Worm (Caenorhabditis elegans) whole organism, late embryonic: ENCODE data around the gene leo-1.

Source experiments
- C08G9.2 ChIP-seq: sonication (generic microtip); optimal IDR thresholded peaks from 2 replicates; lab custom pipeline; 2016; ENCODE audit warnings: mild to moderate bottlenecking, missing genetic modification characterization, moderate library complexity, missing compliant biosample characterization
- C38D4.7 ChIP-seq: fragments of 200-800 bp; sonication (Bioruptor generic); optimal IDR thresholded peaks from 2 replicates; lab custom pipeline; 2018; ENCODE audit warnings: mild to moderate bottlenecking, missing genetic modification characterization, moderate library complexity, missing compliant biosample characterization
- F13H6.1 ChIP-seq: sonication (generic microtip); optimal IDR thresholded peaks from 2 replicates; lab custom pipeline; 2016; ENCODE audit warnings: missing genetic modification characterization, missing compliant biosample characterization
- K02D7.2 ChIP-seq: sonication (generic microtip); optimal IDR thresholded peaks from 2 replicates; lab custom pipeline; 2017; ENCODE audit warnings: mild to moderate bottlenecking, missing genetic modification characterization, missing compliant biosample characterization
- K09A11.1 ChIP-seq: sonication (generic microtip); optimal IDR thresholded peaks from 2 replicates; lab custom pipeline; 2017; ENCODE audit warnings: antibody characterized with exemption, mild to moderate bottlenecking, missing genetic modification characterization, missing compliant biosample characterization; ENCODE audit not compliant: insufficient read depth
- T23F11.4 ChIP-seq: fragments of 200-800 bp; sonication (Bioruptor generic); optimal IDR thresholded peaks from 2 replicates; lab custom pipeline; 2018; ENCODE audit warnings: mild to moderate bottlenecking, missing genetic modification characterization, missing compliant biosample characterization
- Y22D7AL.16 ChIP-seq: sonication (generic microtip); optimal IDR thresholded peaks from 2 replicates; lab custom pipeline; 2016; ENCODE audit warnings: missing genetic modification characterization, missing compliant biosample characterization
- ama-1 ChIP-seq: fragments of 150-350 bp; optimal IDR thresholded peaks from 2 replicates; lab custom pipeline; 2014
- ceh-2 ChIP-seq: sonication (generic microtip); optimal IDR thresholded peaks from 2 replicates; lab custom pipeline; 2016; ENCODE audit warnings: missing genotype, missing genetic modification characterization, missing compliant biosample characterization
- ceh-31 ChIP-seq: sonication (generic microtip); optimal IDR thresholded peaks from 2 replicates; lab custom pipeline; 2016; ENCODE audit warnings: missing genetic modification characterization, missing compliant biosample characterization
- ceh-34 ChIP-seq: sonication (generic microtip); optimal IDR thresholded peaks from 2 replicates; lab custom pipeline; 2016; ENCODE audit warnings: mild to moderate bottlenecking, missing genetic modification characterization, missing compliant biosample characterization
- ceh-9 ChIP-seq: sonication (generic microtip); optimal IDR thresholded peaks from 2 replicates; lab custom pipeline; 2016; ENCODE audit warnings: mild to moderate bottlenecking, missing genetic modification characterization, inconsistent platforms, missing compliant biosample characterization
- dmd-4 ChIP-seq: sonication (generic microtip); optimal IDR thresholded peaks from 2 replicates; lab custom pipeline; 2016; ENCODE audit warnings: borderline replicate concordance, missing genetic modification characterization, missing compliant biosample characterization
- elt-2 ChIP-seq: sonication (generic microtip); optimal IDR thresholded peaks from 2 replicates; lab custom pipeline; 2016; ENCODE audit warnings: missing genetic modification reagents, missing genetic modification characterization, missing compliant biosample characterization
- elt-4 ChIP-seq: sonication (generic microtip); optimal IDR thresholded peaks from 2 replicates; lab custom pipeline; 2016; ENCODE audit warnings: missing genetic modification characterization, missing compliant biosample characterization
- ets-4 ChIP-seq: sonication (generic microtip); optimal IDR thresholded peaks from 2 replicates; lab custom pipeline; 2016; ENCODE audit warnings: missing genetic modification characterization, missing compliant biosample characterization
- fax-1 ChIP-seq: sonication (generic microtip); optimal IDR thresholded peaks from 2 replicates; lab custom pipeline; 2016; ENCODE audit warnings: missing genotype, missing genetic modification characterization, missing compliant biosample characterization
- fkh-10 ChIP-seq: fragments of 150-350 bp; optimal IDR thresholded peaks from 2 replicates; lab custom pipeline; 2014; ENCODE audit warnings: missing biosample characterization, missing genetic modification reagents, missing genetic modification characterization
- fkh-6 ChIP-seq: sonication (generic microtip); optimal IDR thresholded peaks from 2 replicates; lab custom pipeline; 2016; ENCODE audit warnings: missing genetic modification characterization, missing compliant biosample characterization
- gmeb-2 ChIP-seq: sonication (generic microtip); optimal IDR thresholded peaks from 2 replicates; lab custom pipeline; 2016; ENCODE audit warnings: missing genetic modification characterization, inconsistent platforms, missing compliant biosample characterization
- hlh-13 ChIP-seq: fragments of 200-800 bp; sonication (Bioruptor generic); optimal IDR thresholded peaks from 2 replicates; lab custom pipeline; 2018; ENCODE audit warnings: mild to moderate bottlenecking, missing genetic modification characterization, missing compliant biosample characterization
- hlh-8 ChIP-seq: sonication (generic microtip); optimal IDR thresholded peaks from 2 replicates; lab custom pipeline; 2016; ENCODE audit warnings: missing genotype, missing genetic modification characterization, missing compliant biosample characterization
- lim-6 ChIP-seq: sonication (generic microtip); optimal IDR thresholded peaks from 2 replicates; lab custom pipeline; 2016; ENCODE audit warnings: missing genetic modification characterization, missing compliant biosample characterization
- lin-11 ChIP-seq: fragments of 200-800 bp; sonication (Bioruptor generic); optimal IDR thresholded peaks from 2 replicates; lab custom pipeline; 2018; ENCODE audit warnings: mild to moderate bottlenecking, missing genetic modification characterization, missing compliant biosample characterization
- pag-3 ChIP-seq: sonication (generic microtip); optimal IDR thresholded peaks from 2 replicates; lab custom pipeline; 2016; ENCODE audit warnings: missing compliant biosample characterization, missing genetic modification characterization, borderline replicate concordance
- pha-2 ChIP-seq: sonication (generic microtip); optimal IDR thresholded peaks from 2 replicates; lab custom pipeline; 2017; ENCODE audit warnings: mild to moderate bottlenecking, missing genetic modification characterization, missing compliant biosample characterization
- ref-2 ChIP-seq: sonication (generic microtip); optimal IDR thresholded peaks from 2 replicates; lab custom pipeline; 2016; ENCODE audit warnings: missing genetic modification characterization, missing compliant biosample characterization
- rnt-1 ChIP-seq: sonication (generic microtip); optimal IDR thresholded peaks from 2 replicates; lab custom pipeline; 2016; ENCODE audit warnings: missing genetic modification characterization, missing compliant biosample characterization
- sox-4 ChIP-seq: sonication (generic microtip); optimal IDR thresholded peaks from 2 replicates; lab custom pipeline; 2017; ENCODE audit warnings: mild to moderate bottlenecking, missing genetic modification characterization, inconsistent platforms, missing compliant biosample characterization
- tbx-2 ChIP-seq: sonication (generic microtip); optimal IDR thresholded peaks from 2 replicates; lab custom pipeline; 2016; ENCODE audit warnings: missing genetic modification characterization, missing compliant biosample characterization
- tbx-7 ChIP-seq: sonication (generic microtip); optimal IDR thresholded peaks from 2 replicates; lab custom pipeline; 2016; ENCODE audit warnings: missing genotype, missing genetic modification characterization, missing compliant biosample characterization
- ttx-3 ChIP-seq: sonication (generic microtip); optimal IDR thresholded peaks from 2 replicates; lab custom pipeline; 2016; ENCODE audit warnings: missing genetic modification reagents, missing genetic modification characterization, missing compliant biosample characterization
- unc-42 ChIP-seq: sonication (generic microtip); optimal IDR thresholded peaks from 2 replicates; lab custom pipeline; 2016; ENCODE audit warnings: missing genotype, missing genetic modification characterization, missing compliant biosample characterization
- zip-5 ChIP-seq: sonication (generic microtip); optimal IDR thresholded peaks from 2 replicates; lab custom pipeline; 2016; ENCODE audit warnings: missing genetic modification characterization, missing compliant biosample characterization
- ztf-16 ChIP-seq: sonication (generic microtip); optimal IDR thresholded peaks from 2 replicates; lab custom pipeline; 2017; ENCODE audit warnings: missing genetic modification characterization, missing compliant biosample characterization

Gene leo-1

ce11 chrIV:11316106-11316505, 13.1 kb downstream of the leo-1 start:
- TF ChIP-seq ztf-16 (no peak), zip-5 (no peak), lim-6 (tag; lab: Kevin White, UChicago) (no peak), unc-42 (no peak), Y22D7AL.16 (tag; lab: Kevin White, UChicago) (no peak), fkh-6 (tag; lab: Kevin White, UChicago) (no peak), C38D4.7 (no peak), F13H6.1 (tag; lab: Kevin White, UChicago) (no peak), sox-4 (no peak), fkh-10 (GFP tag; lab: Kevin White, UChicago) (no peak), T23F11.4 (GFP tag; lab: Kevin White, UChicago) (no peak), K09A11.1 (tag; lab: Kevin White, UChicago) (no peak)

DNA sequence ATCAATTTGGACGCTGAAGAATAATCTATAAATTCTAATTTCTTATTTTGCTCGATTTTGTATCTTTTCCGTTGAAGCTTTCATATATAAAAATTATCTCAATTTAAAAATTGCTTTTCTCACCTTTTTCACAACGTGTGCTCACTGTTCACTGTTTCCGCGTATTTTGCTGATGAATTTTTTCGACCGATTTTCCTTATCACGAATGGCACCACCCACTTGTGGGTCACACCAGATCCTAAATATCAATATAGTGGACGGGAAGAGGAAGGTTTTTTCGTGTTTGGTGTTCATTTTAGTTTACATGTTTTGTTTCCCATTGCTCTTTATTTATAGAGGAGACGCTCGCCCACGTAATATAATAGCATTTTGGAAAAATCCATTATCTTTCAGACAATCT, 13.5 kb downstream of the leo-1 start:
- TF ChIP-seq tbx-2 (no peak), dmd-4 (tag; lab: Kevin White, UChicago) (no peak), hlh-13 (GFP tag; lab: Kevin White, UChicago) (no peak), F13H6.1 (tag; lab: Kevin White, UChicago) (no peak), lin-11 (tag; lab: Kevin White, UChicago) (no peak), K09A11.1 (tag; lab: Kevin White, UChicago) (no peak), T23F11.4 (GFP tag; lab: Kevin White, UChicago) (no peak), ets-4 (tag; lab: Kevin White, UChicago) (no peak), gmeb-2 (tag; lab: Kevin White, UChicago) (no peak), ceh-9 (tag; lab: Kevin White, UChicago) (no peak), fax-1 (tag; lab: Kevin White, UChicago) (no peak), ttx-3 (no peak), rnt-1 (tag; lab: Kevin White, UChicago) (no peak), pha-2 (no peak)

- TF ChIP-seq ama-1 (lab: Kevin White, UChicago) = no peak
- TF ChIP-seq pha-2 = no peak
- peak; percentile 61 for TF ChIP-seq unc-42
- TF ChIP-seq tbx-7 = peak; percentile 79
- peak; percentile 80 for TF ChIP-seq ref-2 (tag; lab: Kevin White, UChicago)
- TF ChIP-seq ceh-34 = no peak
- peak; percentile 47 for TF ChIP-seq hlh-8
- TF ChIP-seq ets-4 (tag; lab: Kevin White, UChicago) = peak; percentile 84
- TF ChIP-seq C08G9.2 (tag; lab: Kevin White, UChicago) = peak; percentile 87
- TF ChIP-seq tbx-2 = peak; percentile 84
- peak; percentile 53 for TF ChIP-seq rnt-1 (tag; lab: Kevin White, UChicago)
- peak; percentile 57 for TF ChIP-seq elt-2 (tag; lab: Kevin White, UChicago)
- TF ChIP-seq K02D7.2 (tag; lab: Kevin White, UChicago) = no peak
- TF ChIP-seq ceh-2 (tag; lab: Kevin White, UChicago) = peak; percentile 79
- peak; percentile 61 for TF ChIP-seq zip-5
- peak; percentile 88 for TF ChIP-seq ceh-31
- TF ChIP-seq lim-6 (tag; lab: Kevin White, UChicago) = peak; percentile 23
- peak; percentile 34 for TF ChIP-seq fkh-6 (tag; lab: Kevin White, UChicago)
Observed at ce11 chrIV:11314885-11315284, 14.3 kb downstream of the leo-1 start, which contains the start of the genes B0035.3, B0035.22 and pfd-4. Gene B0035.3, minus strand, starts transcription at chrIV:11314998. Gene B0035.22, plus strand, starts transcription at chrIV:11315153. Gene pfd-4, plus strand, starts transcription at chrIV:11315207.

ce11 chrIV:11313880-11314279, 15.3 kb downstream of the leo-1 start, which contains the start of gene dnj-2:
Gene dnj-2, minus strand, starts transcription at chrIV:11313980.
- TF ChIP-seq pag-3 (tag; lab: Kevin White, UChicago) (no peak), elt-4 (tag; lab: Kevin White, UChicago) (no peak), unc-42 (no peak), ceh-34 (no peak)

ce11 chrIV:11311484-11311883, 17.7 kb downstream of the leo-1 start:
- TF ChIP-seq ceh-9 (tag; lab: Kevin White, UChicago) = no peak
- TF ChIP-seq sox-4 = no peak
